Worm (Caenorhabditis elegans) whole organism, L4 larva: Measurements from ENCODE around the gene ZK1098.3.

Experiments used
- F10B5.3 ChIP-seq: sonication (generic microtip); optimal IDR thresholded peaks from 2 replicates; lab custom pipeline; 2016; ENCODE audit warnings: mild to moderate bottlenecking, missing genetic modification characterization, missing compliant biosample characterization
- F44E2.7 ChIP-seq: fragments of 200-800 bp; sonication (Bioruptor generic); IDR thresholded peaks from 2 replicates; pipeline ENCODE4 v2.1.2; 2022; ENCODE audit warnings: missing genetic modification characterization, missing compliant biosample characterization
- F49E8.2 ChIP-seq: sonication (generic microtip); optimal IDR thresholded peaks from 2 replicates; lab custom pipeline; 2016; ENCODE audit warnings: missing compliant biosample characterization, mild to moderate bottlenecking, missing genetic modification characterization, borderline replicate concordance
- R02D3.7 ChIP-seq: fragments of 150-350 bp; sonication (generic microtip); optimal IDR thresholded peaks from 3 replicates; lab custom pipeline; 2014; ENCODE audit warnings: missing biosample characterization, missing genetic modification characterization
- T26A8.4 ChIP-seq: fragments of 200-800 bp; sonication (Bioruptor generic); IDR thresholded peaks from 2 replicates; pipeline ENCODE4 v1.3.6; 2022; ENCODE audit warnings: missing genetic modification characterization, missing compliant biosample characterization
- Y105C5A.15 ChIP-seq: fragments of 200-800 bp; sonication (Bioruptor generic); IDR thresholded peaks from 2 replicates; pipeline ENCODE4 v1.3.6; 2022; ENCODE audit warnings: missing genetic modification characterization, missing compliant biosample characterization
- ZK337.2 ChIP-seq: fragments of 200-800 bp; sonication (Bioruptor generic); IDR thresholded peaks from 2 replicates; pipeline ENCODE4 v1.3.6; 2022; ENCODE audit warnings: missing genetic modification reagents, missing genetic modification characterization, missing compliant biosample characterization
- aha-1 ChIP-seq: fragments of 150-350 bp; peaks from one replicate; lab custom pipeline; 2014; ENCODE audit warnings: missing biosample characterization, missing genetic modification characterization
- ama-1 ChIP-seq: fragments of 150-350 bp; optimal IDR thresholded peaks from 2 replicates; lab custom pipeline; 2014; ENCODE audit warnings: inconsistent platforms, mixed read lengths
- arid-1 ChIP-seq: fragments of 200-800 bp; sonication (Bioruptor generic); conservative IDR thresholded peaks from 2 replicates; pipeline ENCODE4 v1.3.6; 2022; ENCODE audit warnings: missing genetic modification reagents, missing genetic modification characterization, missing compliant biosample characterization
- ceh-28 ChIP-seq: fragments of 150-350 bp; optimal IDR thresholded peaks from 2 replicates; lab custom pipeline; 2014; ENCODE audit warnings: missing biosample characterization, missing genetic modification reagents, missing genetic modification characterization
- ceh-82 ChIP-seq: sonication (generic microtip); optimal IDR thresholded peaks from 2 replicates; lab custom pipeline; 2017; ENCODE audit warnings: missing biosample characterization, missing genetic modification characterization
- daf-12 ChIP-seq: fragments of 150-350 bp; optimal IDR thresholded peaks from 2 replicates; lab custom pipeline; 2014; ENCODE audit warnings: missing biosample characterization, missing genetic modification reagents, missing genetic modification characterization
- daf-19 ChIP-seq: fragments of 200-800 bp; sonication (Bioruptor generic); conservative IDR thresholded peaks from 2 replicates; pipeline ENCODE4 v1.3.6; 2022; ENCODE audit warnings: missing genetic modification characterization, missing compliant biosample characterization
- dmd-6 ChIP-seq: fragments of 200-800 bp; sonication (Bioruptor generic); IDR thresholded peaks from 2 replicates; pipeline ENCODE4 v1.3.6; 2022; ENCODE audit warnings: missing genetic modification reagents, missing genetic modification characterization, missing compliant biosample characterization
- dmd-8 ChIP-seq: fragments of 200-800 bp; sonication (Bioruptor generic); IDR thresholded peaks from 2 replicates; pipeline ENCODE4 v1.3.6; 2022; ENCODE audit warnings: missing genetic modification characterization, missing compliant biosample characterization
- dmd-9 ChIP-seq: fragments of 200-800 bp; sonication (Bioruptor generic); IDR thresholded peaks from 2 replicates; pipeline ENCODE4 v1.3.6; 2022; ENCODE audit warnings: missing genetic modification reagents, missing genetic modification characterization, missing compliant biosample characterization
- dpl-1 ChIP-seq: fragments of 150-350 bp; optimal IDR thresholded peaks from 2 replicates; lab custom pipeline; 2014; ENCODE audit warnings: missing biosample characterization, missing genetic modification reagents, missing genetic modification characterization
- duxl-1 ChIP-seq: sonication (generic microtip); optimal IDR thresholded peaks from 2 replicates; lab custom pipeline; 2016; ENCODE audit warnings: mild to moderate bottlenecking, missing genetic modification characterization, moderate library complexity, missing compliant biosample characterization; ENCODE audit not compliant: poor library complexity
- hif-1 ChIP-seq, 2 experiments: sonication (generic microtip); optimal IDR thresholded peaks; 2 replicates each; lab custom pipeline; 2016 to 2017; ENCODE audit warnings: missing compliant biosample characterization in 2 of 2, missing genetic modification characterization in 2 of 2, missing genetic modification reagents in 2 of 2, missing genotype in 2 of 2, mild to moderate bottlenecking in 1 of 2
- lin-29 ChIP-seq: fragments of 200-800 bp; sonication (Bioruptor generic); IDR thresholded peaks from 2 replicates; pipeline ENCODE4 v1.3.6; 2022; ENCODE audit warnings: missing genetic modification reagents, missing genetic modification characterization, missing compliant biosample characterization
- lsy-2 ChIP-seq, 2 experiments: fragments of 150-350 bp in 1 of 2; sonication (generic microtip) in 1 of 2; optimal IDR thresholded peaks; 2 replicates each; lab custom pipeline; 2014 to 2017; ENCODE audit warnings: missing biosample characterization in 2 of 2, missing genetic modification characterization in 2 of 2
- madf-5 ChIP-seq, 2 experiments: fragments of 200-800 bp; sonication (Bioruptor generic); IDR thresholded peaks; 2 replicates each; pipeline ENCODE4 v1.3.6; 2022; ENCODE audit warnings: missing compliant biosample characterization in 2 of 2, missing genetic modification characterization in 2 of 2
- madf-9 ChIP-seq: fragments of 200-800 bp; sonication (Bioruptor generic); conservative IDR thresholded peaks from 2 replicates; pipeline ENCODE4 v1.3.6; 2022; ENCODE audit warnings: missing genetic modification reagents, missing genetic modification characterization, missing compliant biosample characterization
- mdl-1 ChIP-seq, 2 experiments: fragments of 150-350 bp in 1 of 2; sonication (generic microtip) in 1 of 2; optimal IDR thresholded peaks; 2 replicates each; lab custom pipeline; 2014 to 2017; ENCODE audit warnings: missing biosample characterization in 2 of 2, missing genetic modification characterization in 2 of 2
- mes-2 ChIP-seq: sonication (generic microtip); optimal IDR thresholded peaks from 2 replicates; lab custom pipeline; 2016; ENCODE audit warnings: missing genotype, mild to moderate bottlenecking, missing genetic modification characterization, missing compliant biosample characterization; ENCODE audit not compliant: poor library complexity, severe bottlenecking
- nhr-76 ChIP-seq: fragments of 150-350 bp; optimal IDR thresholded peaks from 2 replicates; lab custom pipeline; 2014; ENCODE audit warnings: missing biosample characterization, missing genetic modification characterization
- php-3 ChIP-seq: fragments of 200-800 bp; sonication (Bioruptor generic); IDR thresholded peaks from 2 replicates; pipeline ENCODE4 v1.3.6; 2022; ENCODE audit warnings: missing genetic modification reagents, missing genetic modification characterization, missing compliant biosample characterization
- saeg-2 ChIP-seq: fragments of 200-800 bp; sonication (Bioruptor generic); IDR thresholded peaks from 2 replicates; pipeline ENCODE4 v1.3.6; 2022; ENCODE audit warnings: missing genetic modification reagents, missing genetic modification characterization, missing compliant biosample characterization
- spr-1 ChIP-seq: sonication (generic microtip); optimal IDR thresholded peaks from 2 replicates; lab custom pipeline; 2016; ENCODE audit warnings: mild to moderate bottlenecking, missing genetic modification characterization, missing compliant biosample characterization
- spr-3 ChIP-seq: fragments of 200-800 bp; sonication (Bioruptor generic); optimal IDR thresholded peaks from 2 replicates; lab custom pipeline; 2018; ENCODE audit warnings: mild to moderate bottlenecking, missing genetic modification characterization, missing compliant biosample characterization
- tag-97 ChIP-seq: fragments of 200-800 bp; sonication (Bioruptor generic); IDR thresholded peaks from 2 replicates; pipeline ENCODE4 v1.3.6; 2022; ENCODE audit warnings: missing genetic modification characterization, missing compliant biosample characterization
- unc-39 ChIP-seq: sonication (generic microtip); optimal IDR thresholded peaks from 2 replicates; lab custom pipeline; 2017; ENCODE audit warnings: missing biosample characterization, missing genetic modification characterization
- unc-62 ChIP-seq, 3 experiments: fragments of 150-350 bp in 1 of 3; sonication (generic microtip); optimal IDR thresholded peaks in 2 of 3; peaks in 1 of 3; 1 replicate in 1 of 3; 2 replicates in 2 of 3; lab custom pipeline; 2014 to 2017; ENCODE audit warnings: missing biosample characterization in 3 of 3, missing genetic modification characterization in 3 of 3, missing genetic modification reagents in 3 of 3, missing genotype in 1 of 3
- zip-11 ChIP-seq: fragments of 200-800 bp; sonication (Bioruptor generic); IDR thresholded peaks from 2 replicates; pipeline ENCODE4 v1.3.6; 2022; ENCODE audit warnings: missing genetic modification characterization, missing compliant biosample characterization
- zip-2 ChIP-seq: fragments of 150-350 bp; optimal IDR thresholded peaks from 2 replicates; lab custom pipeline; 2014; ENCODE audit warnings: missing biosample characterization, missing genetic modification characterization

Gene ZK1098.3

ce11 chrIII:9496083-9496482, 42.4 kb downstream of the ZK1098.3 start:
- peak; percentile 64 for TF ChIP-seq aha-1 (tag; lab: Kevin White, UChicago)
- no peak for TF ChIP-seq dmd-9
- TF ChIP-seq, all 104 proteins: peak for 1

DNA sequence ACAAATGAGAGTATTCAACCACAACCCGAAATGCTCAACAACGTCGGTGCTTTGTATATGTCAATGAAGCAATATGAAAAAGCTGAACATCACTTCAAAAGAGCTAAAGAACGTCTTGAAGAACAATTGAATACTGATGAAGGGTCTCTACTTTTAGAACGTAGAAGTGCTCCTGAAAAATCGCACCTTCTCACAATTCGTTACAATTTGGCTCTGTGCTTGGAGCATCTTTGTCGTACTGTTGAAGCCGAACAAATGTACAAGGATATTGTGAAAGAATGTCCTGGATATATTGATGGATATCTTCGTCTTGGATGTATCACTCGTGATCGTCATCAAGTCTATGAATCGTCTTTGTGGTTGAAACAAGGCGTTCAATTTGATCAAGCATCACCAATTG, 44.3 kb downstream of the ZK1098.3 start:
- TF ChIP-seq aha-1 (tag; lab: Kevin White, UChicago) (peak; percentile 78), mes-2 (tag; lab: Kevin White, UChicago) (no peak), tag-97 (no peak), hif-1 (tag; optimal IDR thresholded peaks at IDR 0.05; lab: Kevin White, UChicago) (no peak), R02D3.7 (tag; lab: Kevin White, UChicago) (no peak), dmd-6 (GFP tag; lab: Robert Waterston, UW) (no peak), php-3 (GFP tag; lab: Robert Waterston, UW) (no peak), spr-3 (GFP tag; lab: Kevin White, UChicago) (no peak), nhr-76 (no peak), F49E8.2 (tag; lab: Kevin White, UChicago) (no peak), unc-62 (GFP tag; optimal IDR thresholded peaks at IDR 0.05 in 1 of 2; lab: Kevin White, UChicago) (peak in 1 of 2 experiments; percentile 97), unc-62 (tag; optimal IDR thresholded peaks at IDR 0.05; lab: Kevin White, UChicago) (no peak), ceh-28 (tag; lab: Kevin White, UChicago) (no peak), T26A8.4 (no peak), daf-19 (GFP tag; lab: Robert Waterston, UW) (no peak)

DNA sequence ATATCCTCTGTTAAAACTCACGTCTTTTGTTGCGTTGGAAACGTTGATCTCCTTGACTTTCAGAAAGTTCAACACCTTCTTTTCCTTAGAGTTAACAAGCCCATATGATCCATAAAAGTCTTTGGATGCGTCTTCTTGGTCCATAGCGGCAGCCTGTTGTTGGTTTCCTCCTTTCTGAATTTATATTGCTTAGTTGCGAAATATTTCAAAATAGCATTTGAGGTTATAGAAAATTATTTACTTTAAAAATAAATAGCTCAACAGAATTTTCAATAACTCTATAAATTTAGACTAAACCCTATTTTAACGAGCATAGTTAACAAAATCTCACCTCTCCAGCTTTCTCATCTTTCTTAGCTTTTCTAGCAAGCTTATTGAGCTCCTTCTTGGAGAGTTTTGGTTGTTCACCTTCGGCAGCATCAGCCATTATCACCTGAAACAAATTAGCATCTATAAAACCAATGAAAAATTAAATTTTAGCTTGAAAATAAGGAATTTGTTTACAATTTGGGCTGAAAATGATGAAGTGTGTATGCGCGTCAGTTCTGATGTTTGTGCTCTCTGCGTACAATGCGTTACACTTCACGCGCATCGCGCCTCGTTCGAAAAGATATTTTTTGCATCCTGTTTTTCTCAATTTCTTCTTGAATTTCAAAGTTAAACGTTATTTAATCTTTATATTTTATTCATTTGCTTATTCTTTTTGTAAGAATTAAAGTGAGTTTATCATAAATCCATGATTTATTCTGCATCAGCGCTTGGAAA, 47.5 kb downstream of the ZK1098.3 start, which contains the start of the genes dars-1 and ctr-9:
Gene dars-1, minus strand, starts transcription at position 433 of the 765 bp plus-strand sequence.
Gene ctr-9, plus strand, starts transcription at position 614 of the 765 bp plus-strand sequence.
- no peak for TF ChIP-seq mdl-1 (tag; optimal IDR thresholded peaks at IDR 0.05; lab: Kevin White, UChicago)
- no peak for TF ChIP-seq duxl-1
- no peak for TF ChIP-seq dmd-8
- no peak for TF ChIP-seq daf-12 (tag; lab: Kevin White, UChicago)
- TF ChIP-seq spr-1 (tag; lab: Kevin White, UChicago) = no peak
- TF ChIP-seq madf-9 (GFP tag; lab: Robert Waterston, UW) = no peak
- no peak for TF ChIP-seq madf-5 (GFP tag; IDR thresholded peaks at IDR 0.05; lab: Robert Waterston, UW)
- no peak for TF ChIP-seq saeg-2 (GFP tag; lab: Robert Waterston, UW)
- TF ChIP-seq zip-11 = no peak
- no peak for TF ChIP-seq ZK337.2
- TF ChIP-seq unc-39 (tag; lab: Kevin White, UChicago) = no peak
- peak; percentile 18 for TF ChIP-seq mes-2 (tag; lab: Kevin White, UChicago)
- 0 out of 2 replicates have a peak, but pooled peaks have one; percentile 1 for TF ChIP-seq arid-1 (GFP tag; lab: Robert Waterston, UW)
- TF ChIP-seq dpl-1 (GFP tag; lab: Kevin White, UChicago) = peak; percentile 43
- peak; percentile 91 for TF ChIP-seq zip-2
- no peak for TF ChIP-seq F10B5.3
- TF ChIP-seq F49E8.2 (tag; lab: Kevin White, UChicago) = no peak
- TF ChIP-seq ama-1 (lab: Kevin White, UChicago) = no peak
- no peak for TF ChIP-seq F44E2.7 (GFP tag; lab: Robert Waterston, UW)
- no peak for TF ChIP-seq lin-29 (GFP tag; lab: Robert Waterston, UW)
- no peak for TF ChIP-seq Y105C5A.15 (GFP tag; lab: Robert Waterston, UW)
- TF ChIP-seq spr-3 (GFP tag; lab: Kevin White, UChicago) = no peak
- TF ChIP-seq lsy-2 (tag; optimal IDR thresholded peaks at IDR 0.05; lab: Kevin White, UChicago) = peak in 1 of 2 experiments; percentile 31
- TF ChIP-seq ceh-82 (tag; lab: Kevin White, UChicago) = no peak
- TF ChIP-seq dmd-9 = no peak
